Worm (Caenorhabditis elegans) whole organism, L3 larva: ENCODE data around the gene sdz-35.

ENCODE experiments used
- fkh-10 ChIP-seq: sonication (generic microtip); optimal IDR thresholded peaks from 2 replicates; lab custom pipeline; 2017; ENCODE audit warnings: missing biosample characterization, missing genetic modification reagents, missing genetic modification characterization
- nhr-43 ChIP-seq: sonication (generic microtip); optimal IDR thresholded peaks from 2 replicates; lab custom pipeline; 2016; ENCODE audit warnings: mild to moderate bottlenecking, missing genetic modification characterization, missing compliant biosample characterization; ENCODE audit not compliant: poor library complexity, severe bottlenecking
- unc-39 ChIP-seq: sonication (generic microtip); optimal IDR thresholded peaks from 4 replicates; lab custom pipeline; 2017; ENCODE audit warnings: missing biosample characterization, missing genetic modification characterization

DNA sequence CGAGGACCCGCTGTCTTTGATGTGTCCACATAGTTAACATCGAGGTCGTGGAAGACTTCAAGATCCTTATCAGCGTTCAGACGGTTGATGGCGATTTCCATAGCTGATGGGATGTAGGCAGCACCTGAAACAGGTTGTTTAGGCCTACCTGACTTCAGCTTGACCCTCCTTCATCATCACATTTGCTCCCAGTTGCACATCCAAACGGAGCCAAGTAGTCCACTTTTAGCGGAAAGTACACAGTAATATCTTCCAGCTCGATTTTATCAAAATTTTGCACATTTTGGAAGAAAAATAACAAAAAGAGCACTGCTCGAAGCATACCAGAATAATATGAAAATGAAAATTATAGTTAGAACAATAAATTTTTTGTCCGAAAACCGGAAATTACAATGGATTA is 11.6 kb downstream of the sdz-35 start, which contains the start of gene gcy-15:
- no peak for TF ChIP-seq unc-39 (tag; lab: Kevin White, UChicago)
- TF ChIP-seq fkh-10: no peak
- TF ChIP-seq nhr-43 (tag; lab: Kevin White, UChicago): no peak
